Fruit fly (Drosophila melanogaster) whole organism, embryonic: ENCODE data around the gene CG10959.

Source experiments
- Asciz ChIP-seq: fragments of 200-800 bp; sonication (Bioruptor generic); optimal IDR thresholded peaks from 2 replicates; lab custom pipeline; 2017; ENCODE audit warnings: missing biosample characterization, mild to moderate bottlenecking, missing genetic modification characterization, missing genetic modification reagents
- B-H1 ChIP-seq: fragments of 200-800 bp; sonication (Bioruptor generic); IDR thresholded peaks from 3 replicates; pipeline ENCODE4 v1.3.6; 2022; ENCODE audit warnings: missing biosample characterization, missing genetic modification characterization
- CG13775 ChIP-seq: fragments of 200-800 bp; sonication (Bioruptor generic); optimal IDR thresholded peaks from 3 replicates; lab custom pipeline; 2017; ENCODE audit warnings: missing biosample characterization, mild to moderate bottlenecking, missing genetic modification characterization
- CG14860 ChIP-seq: fragments of 200-800 bp; sonication (Bioruptor generic); IDR thresholded peaks from 3 replicates; pipeline ENCODE4 v1.3.6; 2022; ENCODE audit warnings: missing biosample characterization, missing genetic modification characterization; ENCODE audit not compliant: partially characterized antibody
- CG14965 ChIP-seq: fragments of 200-800 bp; sonication (Bioruptor generic); optimal IDR thresholded peaks from 2 replicates; lab custom pipeline; 2016; ENCODE audit warnings: missing biosample characterization, missing genetic modification characterization, borderline replicate concordance
- CG17361 ChIP-seq: fragments of 200-800 bp; sonication (Bioruptor generic); IDR thresholded peaks from 3 replicates; pipeline ENCODE4 v1.3.6; 2022; ENCODE audit warnings: missing biosample characterization, missing genetic modification characterization
- CG31224 ChIP-seq: fragments of 200-800 bp; sonication (Bioruptor generic); IDR thresholded peaks from 2 replicates; pipeline ENCODE4 v1.3.6; 2022; ENCODE audit warnings: missing biosample characterization, missing genetic modification characterization
- CG3163 ChIP-seq: fragments of 200-800 bp; sonication (Bioruptor generic); optimal IDR thresholded peaks from 3 replicates; lab custom pipeline; 2016; ENCODE audit warnings: missing biosample characterization, missing genetic modification characterization
- CG32767 ChIP-seq: fragments of 200-800 bp; sonication (Bioruptor generic); IDR thresholded peaks from 2 replicates; pipeline ENCODE4 v1.3.6; 2022; ENCODE audit warnings: missing biosample characterization, missing genetic modification characterization
- CG3281 ChIP-seq: fragments of 200-800 bp; sonication (Bioruptor generic); optimal IDR thresholded peaks from 3 replicates; lab custom pipeline; 2017; ENCODE audit warnings: missing biosample characterization, mild to moderate bottlenecking, missing genetic modification characterization
- CG34224 ChIP-seq: fragments of 200-800 bp; sonication (Bioruptor generic); IDR thresholded peaks from 3 replicates; pipeline ENCODE4 v1.3.6; 2022; ENCODE audit warnings: missing biosample characterization, missing genetic modification characterization; ENCODE audit not compliant: partially characterized antibody
- CG34376 ChIP-seq: fragments of 200-800 bp; sonication (Bioruptor generic); optimal IDR thresholded peaks from 2 replicates; lab custom pipeline; 2018; ENCODE audit warnings: missing biosample characterization, mild to moderate bottlenecking, missing genetic modification characterization
- CG4360 ChIP-seq: fragments of 200-800 bp; sonication (Bioruptor generic); IDR thresholded peaks from 2 replicates; pipeline ENCODE4 v1.3.6; 2022; ENCODE audit warnings: missing biosample characterization, missing genetic modification characterization
- CG4424 ChIP-seq: fragments of 200-800 bp; sonication (Bioruptor generic); optimal IDR thresholded peaks from 3 replicates; lab custom pipeline; 2016; ENCODE audit warnings: missing biosample characterization, missing genetic modification characterization
- CG6654 ChIP-seq: fragments of 200-800 bp; sonication (Bioruptor generic); optimal IDR thresholded peaks from 2 replicates; lab custom pipeline; 2017; ENCODE audit warnings: missing biosample characterization, mild to moderate bottlenecking, missing genetic modification characterization
- CG7357 ChIP-seq: fragments of 200-800 bp; sonication (Bioruptor generic); IDR thresholded peaks from 3 replicates; pipeline ENCODE4 v1.3.6; 2022; ENCODE audit warnings: missing biosample characterization, missing genetic modification characterization
- CG7372 ChIP-seq: fragments of 200-800 bp; sonication (Bioruptor generic); IDR thresholded peaks from 2 replicates; pipeline ENCODE4 v1.3.6; 2022; ENCODE audit warnings: missing biosample characterization, missing genetic modification characterization
- CG7786 ChIP-seq: fragments of 200-800 bp; sonication (Bioruptor generic); optimal IDR thresholded peaks from 2 replicates; lab custom pipeline; 2016; ENCODE audit warnings: missing biosample characterization, missing genetic modification characterization
- CG8089 ChIP-seq: fragments of 200-800 bp; sonication (Bioruptor generic); optimal IDR thresholded peaks from 3 replicates; lab custom pipeline; 2016; ENCODE audit warnings: missing biosample characterization, missing genetic modification characterization
- CG8290 ChIP-seq, 3 experiments: fragments of 200-800 bp; sonication (Bioruptor generic); optimal IDR thresholded peaks; 2 replicates each; lab custom pipeline; 2016 to 2019; ENCODE audit warnings: missing biosample characterization in 3 of 3, missing genetic modification characterization in 3 of 3, mild to moderate bottlenecking in 2 of 3, moderate library complexity in 1 of 3
- CG9817 ChIP-seq: fragments of 200-800 bp; sonication (Bioruptor generic); optimal IDR thresholded peaks from 2 replicates; lab custom pipeline; 2018; ENCODE audit warnings: missing biosample characterization, mild to moderate bottlenecking, missing genetic modification characterization, moderate library complexity
- Chrac-16 ChIP-seq: fragments of 200-800 bp; sonication (Bioruptor generic); optimal IDR thresholded peaks from 3 replicates; lab custom pipeline; 2016; ENCODE audit warnings: missing biosample characterization, missing genetic modification characterization
- E2f1 ChIP-seq: fragments of 200-800 bp; sonication (Bioruptor generic); IDR thresholded peaks from 2 replicates; pipeline ENCODE4 v1.3.6; 2022; ENCODE audit warnings: missing biosample characterization, missing genetic modification characterization
- ERR ChIP-seq: fragments of 200-800 bp; sonication (Bioruptor generic); optimal IDR thresholded peaks from 2 replicates; lab custom pipeline; 2016; ENCODE audit warnings: missing biosample characterization, missing genetic modification characterization
- Elba2 ChIP-seq: fragments of 200-800 bp; sonication (Bioruptor generic); optimal IDR thresholded peaks from 3 replicates; lab custom pipeline; 2016; ENCODE audit warnings: missing biosample characterization, missing genetic modification characterization
- Ets97D ChIP-seq: fragments of 200-800 bp; sonication (Bioruptor generic); optimal IDR thresholded peaks from 3 replicates; lab custom pipeline; 2016; ENCODE audit warnings: missing biosample characterization, missing genetic modification characterization
- Fer3 ChIP-seq: fragments of 200-800 bp; sonication (Bioruptor generic); optimal IDR thresholded peaks from 2 replicates; lab custom pipeline; 2018; ENCODE audit warnings: missing biosample characterization, mild to moderate bottlenecking, missing genetic modification characterization, moderate library complexity
- Hr51 ChIP-seq, 2 experiments: fragments of 200-800 bp; sonication (Bioruptor generic); optimal IDR thresholded peaks; 2 replicates in 1 of 2; 3 replicates in 1 of 2; lab custom pipeline; 2016 to 2018; ENCODE audit warnings: missing biosample characterization in 2 of 2, missing genetic modification characterization in 2 of 2, mild to moderate bottlenecking in 1 of 2, moderate library complexity in 1 of 2
- Kr ChIP-seq: fragments of 200-800 bp; sonication (Bioruptor generic); optimal IDR thresholded peaks from 2 replicates; lab custom pipeline; 2017; ENCODE audit warnings: missing biosample characterization, mild to moderate bottlenecking, missing genetic modification characterization
- NC2β ChIP-seq: fragments of 200-800 bp; sonication (Bioruptor generic); optimal IDR thresholded peaks from 2 replicates; lab custom pipeline; 2016; ENCODE audit warnings: missing biosample characterization, missing genetic modification characterization
- Ravus ChIP-seq: fragments of 200-800 bp; sonication (Bioruptor generic); IDR thresholded peaks from 2 replicates; pipeline ENCODE4 v1.3.6; 2022; ENCODE audit warnings: missing biosample characterization, missing genetic modification characterization
- Stat92E ChIP-seq, 3 experiments: fragments of >200 bp in 2 of 3; fragments of 200-800 bp in 1 of 3; sonication (Bioruptor generic) in 1 of 3; optimal IDR thresholded peaks; 2 replicates each; lab custom pipeline; 2017 to 2019; ENCODE audit warnings: missing biosample characterization in 3 of 3, missing genetic modification characterization in 3 of 3, mild to moderate bottlenecking in 1 of 3, moderate library complexity in 1 of 3
- TFAM ChIP-seq: fragments of 200-800 bp; sonication (Bioruptor generic); optimal IDR thresholded peaks from 2 replicates; lab custom pipeline; 2017; ENCODE audit warnings: missing biosample characterization, missing genetic modification characterization, inconsistent platforms
- Taf1 ChIP-seq: fragments of 200-800 bp; sonication (Bioruptor generic); IDR thresholded peaks from 2 replicates; pipeline ENCODE4 v1.3.6; 2022; ENCODE audit warnings: missing biosample characterization, missing genetic modification characterization
- Tbp ChIP-seq: fragments of >200 bp; optimal IDR thresholded peaks from 2 replicates; lab custom pipeline; 2018; ENCODE audit warnings: missing biosample characterization, missing genetic modification characterization
- Xrp1 ChIP-seq: fragments of 200-800 bp; sonication (Bioruptor generic); IDR thresholded peaks from 2 replicates; pipeline ENCODE4 v1.3.6; 2022; ENCODE audit warnings: missing biosample characterization, missing genetic modification characterization
- ase ChIP-seq: fragments of 200-800 bp; sonication (Bioruptor generic); IDR thresholded peaks from 3 replicates; pipeline ENCODE4 v1.3.6; 2022; ENCODE audit warnings: missing biosample characterization, missing genetic modification characterization
- br ChIP-seq: fragments of >200 bp; optimal IDR thresholded peaks from 2 replicates; lab custom pipeline; 2017
- croc ChIP-seq: fragments of 200-800 bp; sonication (Bioruptor generic); conservative IDR thresholded peaks from 3 replicates; pipeline ENCODE4 v1.3.6; 2022; ENCODE audit warnings: missing biosample characterization, missing genetic modification characterization
- cwo ChIP-seq: fragments of 200-800 bp; sonication (Bioruptor generic); optimal IDR thresholded peaks from 3 replicates; lab custom pipeline; 2017; ENCODE audit warnings: missing biosample characterization, missing genetic modification characterization, mild to moderate bottlenecking, moderate library complexity, missing genetic modification reagents
- danr ChIP-seq: fragments of 200-800 bp; sonication (Bioruptor generic); IDR thresholded peaks from 2 replicates; pipeline ENCODE4 v1.3.6; 2022; ENCODE audit warnings: missing biosample characterization, missing genetic modification characterization
- emc ChIP-seq: fragments of 200-800 bp; sonication (Bioruptor generic); optimal IDR thresholded peaks from 2 replicates; lab custom pipeline; 2016; ENCODE audit warnings: missing biosample characterization, missing genetic modification characterization
- h ChIP-seq: fragments of >200 bp; optimal IDR thresholded peaks from 2 replicates; lab custom pipeline; 2017
- mirr ChIP-seq: fragments of 200-800 bp; sonication (Bioruptor generic); optimal IDR thresholded peaks from 3 replicates; lab custom pipeline; 2018; ENCODE audit warnings: missing biosample characterization, mild to moderate bottlenecking, missing genetic modification characterization
- nom ChIP-seq: fragments of 200-800 bp; sonication (Bioruptor generic); optimal IDR thresholded peaks from 2 replicates; lab custom pipeline; 2017; ENCODE audit warnings: missing biosample characterization, missing genetic modification characterization, mild to moderate bottlenecking, moderate library complexity, missing genetic modification reagents
- sima ChIP-seq: fragments of 200-800 bp; sonication (Bioruptor generic); optimal IDR thresholded peaks from 2 replicates; lab custom pipeline; 2016; ENCODE audit warnings: missing biosample characterization, missing genetic modification characterization
- sqz ChIP-seq: fragments of 200-800 bp; sonication (Bioruptor generic); optimal IDR thresholded peaks from 3 replicates; lab custom pipeline; 2018; ENCODE audit warnings: missing biosample characterization, mild to moderate bottlenecking, missing genetic modification characterization
- tup ChIP-seq: fragments of 200-800 bp; sonication (Bioruptor generic); optimal IDR thresholded peaks from 2 replicates; lab custom pipeline; 2016; ENCODE audit warnings: missing biosample characterization, mild to moderate bottlenecking, missing genetic modification characterization, moderate library complexity
- yki ChIP-seq: fragments of >200 bp; optimal IDR thresholded peaks from 3 replicates; lab custom pipeline; 2018

Gene CG10959

dm6 chrX:8113386-8114279 is 35.0 kb upstream of the CG10959 start (continued):
- TF ChIP-seq CG14965 (GFP tag; lab: Kevin White, UChicago) = no peak
- no peak for TF ChIP-seq nom (GFP tag; lab: Kevin White, UChicago)
- TF ChIP-seq ERR (GFP tag; lab: Kevin White, UChicago) = no peak
- TF ChIP-seq CG7357 (GFP tag; lab: Robert Waterston, UW) = peak; percentile 58; the same call in 2 of the 3 replicates
- TF ChIP-seq CG8290 (GFP tag; optimal IDR thresholded peaks at IDR 0.05; lab: Kevin White, UChicago) = no peak
- peak in 1 of 2 experiments; percentile 94 for TF ChIP-seq CG8290 (tag; optimal IDR thresholded peaks at IDR 0.05; lab: Kevin White, UChicago)
- TF ChIP-seq CG31224 (GFP tag; lab: Robert Waterston, UW) = peak; percentile 62
- TF ChIP-seq Elba2 (GFP tag; lab: Kevin White, UChicago) = no peak
- no peak for TF ChIP-seq h
- TF ChIP-seq CG34376 (GFP tag; lab: Kevin White, UChicago) = peak; percentile 34
- no peak for TF ChIP-seq CG8089 (GFP tag; lab: Kevin White, UChicago)
- TF ChIP-seq Ets97D = no peak
- TF ChIP-seq sima (GFP tag; lab: Kevin White, UChicago) = no peak
- TF ChIP-seq CG4360 (GFP tag; lab: Robert Waterston, UW) = no peak
- TF ChIP-seq danr (GFP tag; lab: Robert Waterston, UW) = no peak
- no peak for TF ChIP-seq br (lab: Kevin White, UChicago)
- TF ChIP-seq Kr = no peak
- TF ChIP-seq CG3163 = peak; percentile 35
- peak; percentile 73 for TF ChIP-seq cwo (GFP tag; lab: Kevin White, UChicago)
- no peak for TF ChIP-seq CG34224
- TF ChIP-seq Tbp = no peak
- no peak for TF ChIP-seq TFAM (GFP tag; lab: Kevin White, UChicago)
- TF ChIP-seq CG13775 (GFP tag; lab: Kevin White, UChicago) = peak; percentile 11
- TF ChIP-seq croc (GFP tag; lab: Robert Waterston, UW) = no peak
- TF ChIP-seq CG3281 = peak; percentile 79
- peak in 1 of 2 experiments; percentile 66 for TF ChIP-seq Hr51 (GFP tag; optimal IDR thresholded peaks at IDR 0.05; lab: Kevin White, UChicago)
- TF ChIP-seq Asciz (GFP tag; lab: Kevin White, UChicago) = no peak
- TF ChIP-seq CG17361 = 0 out of 3 replicates have a peak, but pooled peaks have one; percentile 16
- no peak for TF ChIP-seq mirr
- TF ChIP-seq CG32767 (GFP tag; lab: Robert Waterston, UW) = no peak
- no peak for TF ChIP-seq NC2β
- no peak for TF ChIP-seq CG6654 (GFP tag; lab: Kevin White, UChicago)
- no peak for TF ChIP-seq yki
- no peak; the same call in 1 of the 2 replicates for TF ChIP-seq Ravus (GFP tag; lab: Robert Waterston, UW)
- TF ChIP-seq E2f1 (GFP tag; lab: Robert Waterston, UW) = peak; percentile 43; the same call in 1 of the 2 replicates
- peak; percentile 23 for TF ChIP-seq Chrac-16 (GFP tag; lab: Kevin White, UChicago)
- TF ChIP-seq CG7786 = peak; percentile 69
- TF ChIP-seq CG9817 = peak; percentile 71
- TF ChIP-seq ase (GFP tag; lab: Robert Waterston, UW) = no peak
- TF ChIP-seq Stat92E (GFP tag; optimal IDR thresholded peaks at IDR 0.05; lab: Kevin White, UChicago) = no peak
- TF ChIP-seq CG4424 (GFP tag; lab: Kevin White, UChicago) = peak; percentile 4
- TF ChIP-seq sqz (GFP tag; lab: Kevin White, UChicago) = no peak
- TF ChIP-seq Taf1 (GFP tag; lab: Robert Waterston, UW) = peak; percentile 72
- peak; percentile 6 for TF ChIP-seq tup (GFP tag; lab: Kevin White, UChicago)
- TF ChIP-seq Fer3 = peak; percentile 82
- TF ChIP-seq B-H1 = peak; percentile 34; the same call in 1 of the 3 replicates
- peak; percentile 54; the same call in 1 of the 2 replicates for TF ChIP-seq Xrp1 (GFP tag; lab: Robert Waterston, UW)
- no peak for TF ChIP-seq CG14860 (GFP tag; lab: Robert Waterston, UW)
- TF ChIP-seq emc (GFP tag; lab: Kevin White, UChicago) = peak; percentile 36
- TF ChIP-seq CG7372 (GFP tag; lab: Robert Waterston, UW) = peak; percentile 21; the same call in 1 of the 2 replicates
